Worm (Caenorhabditis elegans): ENCODE data around the gene F46G10.2.

The F46G10.2 gene

DNA sequence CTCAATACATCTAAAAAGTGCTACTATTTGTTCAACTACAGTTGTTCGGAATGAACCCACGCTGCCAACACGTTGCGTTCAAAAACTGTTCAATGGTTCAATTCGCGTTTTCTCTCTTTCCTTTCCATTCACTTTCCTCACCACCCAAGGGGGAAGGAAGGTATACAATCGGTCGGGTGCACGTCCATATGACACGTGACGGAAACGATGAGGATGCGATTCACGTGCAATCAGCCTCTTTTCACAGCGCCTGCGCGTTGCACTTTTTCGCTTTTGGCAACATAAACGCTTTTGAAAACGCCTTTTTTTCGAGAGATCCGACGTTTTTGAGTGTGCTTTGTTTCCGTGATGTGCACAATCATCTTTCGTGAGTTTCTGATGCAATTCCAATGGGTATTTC is 35.8 kb downstream of the F46G10.2 start (continued):
- TF ChIP-seq fos-1 (tag; optimal IDR thresholded peaks at IDR 0.05) (peak; percentile 14), C16A3.4 (tag; optimal IDR thresholded peaks at IDR 0.05) (peak; percentile 84), C34B4.2 (tag; optimal IDR thresholded peaks at IDR 0.05) (no peak), mdl-1 (tag; optimal IDR thresholded peaks at IDR 0.05) (peak; percentile 72 to 98), hpl-2 (GFP tag; optimal IDR thresholded peaks at IDR 0.05) (no peak), lir-3 (tag; optimal IDR thresholded peaks at IDR 0.05; ENCODE audit: poor library complexity) (peak; percentile 53), jun-1 (tag; optimal IDR thresholded peaks at IDR 0.05) (peak; percentile 84), pax-3 (tag; optimal IDR thresholded peaks at IDR 0.05) (no peak), blmp-1 (tag; optimal IDR thresholded peaks at IDR 0.05) (peak; percentile 99), alr-1 (tag; optimal IDR thresholded peaks at IDR 0.05; ENCODE audit: borderline replicate concordance) (no peak), unc-30 (tag; optimal IDR thresholded peaks at IDR 0.05) (no peak), ceh-82 (tag; optimal IDR thresholded peaks at IDR 0.05) (peak; percentile 1 to 53 (median 49)), fkh-8 (tag; optimal IDR thresholded peaks at IDR 0.05) (no peak), nhr-20 (tag; optimal IDR thresholded peaks at IDR 0.05) (peak; percentile 98), nhr-19 (GFP tag; conservative IDR thresholded peaks at IDR 0.05) (peak; percentile 97), Y116A8C.19 (tag; optimal IDR thresholded peaks at IDR 0.05; ENCODE audit: borderline replicate concordance) (no peak), elt-2 (tag; optimal IDR thresholded peaks at IDR 0.05) (peak; percentile 82), vab-15 (tag; optimal IDR thresholded peaks at IDR 0.05) (no peak), mep-1 (tag; optimal IDR thresholded peaks at IDR 0.05) (peak; percentile 76), skn-1 (tag; optimal IDR thresholded peaks at IDR 0.05) (peak; percentile 77), grh-1 (GFP tag; IDR thresholded peaks at IDR 0.05) (peak; percentile 76), ceh-90 (tag; optimal IDR thresholded peaks at IDR 0.05) (no peak), nhr-11 (tag; optimal IDR thresholded peaks at IDR 0.05) (peak; percentile 81)

DNA sequence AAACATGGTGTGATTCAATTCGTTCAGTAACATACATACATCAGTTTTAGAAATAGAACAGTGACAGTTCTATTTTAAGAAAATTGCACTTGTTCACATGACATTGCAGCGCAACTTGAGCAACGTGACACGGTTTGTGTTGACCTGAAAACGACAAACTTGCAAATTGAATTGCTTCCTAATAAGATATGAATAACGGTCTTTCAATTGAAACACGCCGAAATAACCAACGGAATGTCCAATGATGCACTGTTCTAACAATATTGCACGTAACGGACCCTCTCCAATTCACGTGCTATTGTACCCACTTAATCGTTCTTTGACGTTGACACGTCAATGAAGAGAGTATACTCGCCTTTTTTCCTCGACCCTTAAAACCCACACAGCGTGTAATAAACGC is 37.0 kb downstream of the F46G10.2 start:
- TF ChIP-seq nhr-90 (tag; optimal IDR thresholded peaks at IDR 0.05; ENCODE audit: poor library complexity) (peak; percentile 38), zag-1 (tag; optimal IDR thresholded peaks at IDR 0.05) (no peak), nhr-19 (GFP tag; conservative IDR thresholded peaks at IDR 0.05) (peak; percentile 89), ceh-63 (GFP tag; optimal IDR thresholded peaks at IDR 0.05) (no peak), nhr-47 (tag; optimal IDR thresholded peaks at IDR 0.05) (no peak), nhr-71 (tag; optimal IDR thresholded peaks at IDR 0.05) (peak; percentile 21), elt-3 (tag; optimal IDR thresholded peaks at IDR 0.05) (peak in 1 of 6 experiments; percentile 25), snu-23 (GFP tag; optimal IDR thresholded peaks at IDR 0.05) (peak; percentile 27), nhr-85 (tag) (peak; percentile 40), lin-14 (GFP tag; optimal IDR thresholded peaks at IDR 0.05) (peak; percentile 49), nhr-11 (tag; optimal IDR thresholded peaks at IDR 0.05) (no peak), efl-1 (optimal IDR thresholded peaks at IDR 0.05) (no peak), efl-1 (GFP tag; optimal IDR thresholded peaks at IDR 0.05 in 1 of 2) (peak in 1 of 2 experiments; percentile 54), nhr-20 (tag; optimal IDR thresholded peaks at IDR 0.05) (peak; percentile 68), elt-2 (tag; optimal IDR thresholded peaks at IDR 0.05) (peak; percentile 58), mdl-1 (tag; optimal IDR thresholded peaks at IDR 0.05) (no peak), lin-35 (GFP tag; optimal IDR thresholded peaks at IDR 0.05) (peak in 1 of 2 experiments; percentile 8)

DNA sequence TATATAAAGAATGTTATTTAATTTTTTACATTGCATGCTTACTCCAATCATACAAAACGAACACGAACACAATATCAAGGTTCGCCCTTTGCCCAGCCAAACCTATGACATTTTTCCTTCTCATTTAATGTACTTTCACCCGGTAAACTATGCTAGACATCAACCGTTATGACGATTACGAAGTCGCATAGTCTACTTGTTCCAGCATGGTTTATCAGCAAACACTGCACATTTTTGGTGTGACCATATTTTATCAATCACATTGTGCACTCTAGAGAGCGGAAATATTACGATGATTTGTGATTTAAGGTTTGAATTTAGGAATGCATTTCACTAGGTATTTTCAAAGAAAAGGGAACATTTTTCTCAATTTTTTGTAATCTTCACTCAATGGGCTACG is 37.9 kb downstream of the F46G10.2 start:
- TF ChIP-seq sup-37 (GFP tag; optimal IDR thresholded peaks at IDR 0.05) (no peak), elt-2 (tag; optimal IDR thresholded peaks at IDR 0.05) (peak; percentile 84), ztf-4 (tag; optimal IDR thresholded peaks at IDR 0.05) (no peak), nhr-71 (tag; optimal IDR thresholded peaks at IDR 0.05) (peak; percentile 23), tlp-1 (tag; optimal IDR thresholded peaks at IDR 0.05) (no peak), lin-15B (tag; optimal IDR thresholded peaks at IDR 0.05) (no peak), nhr-90 (tag; optimal IDR thresholded peaks at IDR 0.05; ENCODE audit: poor library complexity) (no peak), unc-98 (GFP tag; IDR thresholded peaks at IDR 0.05) (no peak), ceh-90 (tag; optimal IDR thresholded peaks at IDR 0.05) (no peak), nhr-19 (GFP tag; conservative IDR thresholded peaks at IDR 0.05) (peak; percentile 14; the same call in 1 of the 2 replicates), lir-3 (tag; optimal IDR thresholded peaks at IDR 0.05; ENCODE audit: poor library complexity) (no peak), ceh-63 (GFP tag; optimal IDR thresholded peaks at IDR 0.05) (no peak), ceh-88 (GFP tag; IDR thresholded peaks at IDR 0.05) (no peak), sox-4 (tag; optimal IDR thresholded peaks at IDR 0.05) (no peak), hpl-2 (GFP tag; optimal IDR thresholded peaks at IDR 0.05) (no peak), nhr-20 (tag; optimal IDR thresholded peaks at IDR 0.05) (peak; percentile 35), aly-2 (tag; optimal IDR thresholded peaks at IDR 0.05) (no peak), blmp-1 (tag; optimal IDR thresholded peaks at IDR 0.05) (no peak), lin-35 (GFP tag; optimal IDR thresholded peaks at IDR 0.05) (peak in 1 of 2 experiments; percentile 50), C34B4.2 (tag; optimal IDR thresholded peaks at IDR 0.05) (no peak), lin-14 (GFP tag; optimal IDR thresholded peaks at IDR 0.05) (peak; percentile 6), fos-1 (tag; optimal IDR thresholded peaks at IDR 0.05) (no peak)

All from whole organism, L1 larva.